Fruit fly (Drosophila melanogaster) Kc167 (cell line): Measurements from ENCODE around the gene dmt.

Experiments used
- h ChIP-seq: fragments of >200 bp; optimal IDR thresholded peaks from 3 replicates; lab custom pipeline; 2018; ENCODE audit warnings: missing external identifiers
- insv ChIP-seq: fragments of >200 bp; optimal IDR thresholded peaks from 3 replicates; lab custom pipeline; 2018; ENCODE audit warnings: missing external identifiers
- ttk ChIP-seq: sonication (Bioruptor generic); optimal IDR thresholded peaks from 2 replicates; lab custom pipeline; 2017; ENCODE audit warnings: missing external identifiers

dm6 chr3R:9735151-9735550 lies 24.2 kb downstream of the dmt start:
- TF ChIP-seq h (lab: Kevin White, UChicago) (no peak), ttk (lab: Kevin White, UChicago) (no peak), insv (lab: Kevin White, UChicago) (no peak)
